Fruit fly (Drosophila melanogaster) whole organism, pupa: ENCODE results near the gene CG31178.

ENCODE experiments used
- CG13204 ChIP-seq: fragments of 200-800 bp; sonication (Bioruptor generic); optimal IDR thresholded peaks from 2 replicates; lab custom pipeline; 2018; ENCODE audit warnings: missing biosample characterization, mild to moderate bottlenecking, missing genetic modification characterization, moderate library complexity
- CG17806 ChIP-seq: fragments of 200-800 bp; sonication (Bioruptor generic); optimal IDR thresholded peaks from 2 replicates; lab custom pipeline; 2018; ENCODE audit warnings: missing biosample characterization, mild to moderate bottlenecking, missing genetic modification characterization, moderate library complexity
- CG8301 ChIP-seq: fragments of 200-800 bp; sonication (Bioruptor generic); optimal IDR thresholded peaks from 2 replicates; lab custom pipeline; 2018; ENCODE audit warnings: missing biosample characterization, mild to moderate bottlenecking, missing genetic modification characterization
- CG9948 ChIP-seq: fragments of 200-800 bp; sonication (Bioruptor generic); optimal IDR thresholded peaks from 2 replicates; lab custom pipeline; 2018; ENCODE audit warnings: missing biosample characterization, mild to moderate bottlenecking, missing genetic modification characterization, moderate library complexity
- D1 ChIP-seq: fragments of 200-800 bp; sonication (Bioruptor generic); optimal IDR thresholded peaks from 2 replicates; lab custom pipeline; 2018; ENCODE audit warnings: missing biosample characterization, mild to moderate bottlenecking, missing genetic modification characterization, moderate library complexity
- gl ChIP-seq: fragments of 200-800 bp; sonication (Bioruptor generic); optimal IDR thresholded peaks from 2 replicates; lab custom pipeline; 2018; ENCODE audit warnings: missing biosample characterization, mild to moderate bottlenecking, missing genetic modification characterization
- rn ChIP-seq: fragments of 200-800 bp; sonication (Bioruptor generic); IDR thresholded peaks from 2 replicates; pipeline ENCODE4 v1.3.6; 2022; ENCODE audit warnings: missing biosample characterization, missing genetic modification characterization

DNA sequence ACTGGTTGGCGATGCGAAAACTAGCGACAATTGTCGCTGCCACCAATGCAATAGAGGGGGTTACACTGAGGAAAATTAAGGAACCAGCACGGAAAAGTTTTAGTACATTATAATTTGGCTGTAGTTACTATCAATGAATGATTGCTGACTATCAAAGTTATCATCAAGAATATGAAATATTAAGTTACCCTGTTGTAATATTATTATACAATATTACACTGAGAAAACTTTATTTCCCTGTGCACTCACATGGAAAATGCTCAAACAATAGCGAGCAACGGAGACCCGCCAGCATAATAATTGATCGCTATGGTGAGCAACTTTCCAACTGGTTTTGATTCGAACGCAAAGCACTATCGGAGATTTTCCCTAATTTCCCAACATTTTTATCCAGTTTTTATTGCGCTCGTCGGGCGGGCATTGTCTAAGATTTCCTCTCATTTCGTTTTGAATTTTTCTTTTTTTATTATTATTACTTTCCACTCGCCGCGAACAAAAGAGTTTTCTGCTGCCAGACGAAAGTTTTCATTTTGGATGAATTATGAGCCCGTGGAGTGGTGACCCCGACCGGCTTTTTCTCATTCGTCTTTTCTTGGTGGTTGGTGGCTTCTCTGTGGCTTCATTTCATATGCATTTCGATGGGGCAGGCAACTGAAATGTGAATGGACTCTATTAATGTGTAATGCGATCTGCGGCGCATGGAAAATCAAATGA, 11.2 kb upstream of the CG31178 start:
- peak; percentile 16 for TF ChIP-seq CG9948 (tag; lab: Kevin White, UChicago)
- peak; percentile 91 for TF ChIP-seq CG8301
- TF ChIP-seq CG13204 (GFP tag; lab: Kevin White, UChicago), result no peak
- no peak for TF ChIP-seq D1 (tag; lab: Kevin White, UChicago)
- TF ChIP-seq CG17806 (tag; lab: Kevin White, UChicago), result peak; percentile 21
- peak; percentile 79 for TF ChIP-seq rn (GFP tag; lab: Robert Waterston, UW)
- TF ChIP-seq gl, result no peak
